Fruit fly (Drosophila melanogaster): ENCODE measurements around the gene Mgat3.

The Mgat3 gene

dm6 chr2L:13135929-13136328, 46.5 kb downstream of the Mgat3 start:
- TF ChIP-seq psq (optimal IDR thresholded peaks at IDR 0.05) (no peak), Myc (optimal IDR thresholded peaks at IDR 0.05) (no peak), ttk (optimal IDR thresholded peaks at IDR 0.05) (no peak), h (optimal IDR thresholded peaks at IDR 0.05) (no peak), Sin3A (optimal IDR thresholded peaks at IDR 0.05) (no peak), insv (optimal IDR thresholded peaks at IDR 0.05) (no peak)

All from Kc167 (cell line).